Worm (Caenorhabditis elegans) whole organism, early embryonic: ENCODE measurements around the gene taf-6.2.

ENCODE experiments used
- aly-1 ChIP-seq: sonication (generic microtip); optimal IDR thresholded peaks from 2 replicates; lab custom pipeline; 2016; ENCODE audit warnings: missing genetic modification characterization, missing compliant biosample characterization
- ama-1 ChIP-seq: fragments of 150-350 bp; optimal IDR thresholded peaks from 2 replicates; lab custom pipeline; 2014
- ceh-36 ChIP-seq: sonication (generic microtip); optimal IDR thresholded peaks from 2 replicates; lab custom pipeline; 2016; ENCODE audit warnings: missing genetic modification characterization, inconsistent platforms, missing compliant biosample characterization
- scrt-1 ChIP-seq: fragments of 200-800 bp; sonication (Bioruptor generic); IDR thresholded peaks from 2 replicates; pipeline ENCODE4 v1.3.6; 2022; ENCODE audit warnings: missing genetic modification characterization, missing compliant biosample characterization
- tbx-37 ChIP-seq: fragments of 200-800 bp; sonication (Bioruptor generic); conservative IDR thresholded peaks from 2 replicates; pipeline ENCODE4 v1.3.6; 2022; ENCODE audit warnings: missing genetic modification reagents, missing genetic modification characterization, missing compliant biosample characterization

DNA sequence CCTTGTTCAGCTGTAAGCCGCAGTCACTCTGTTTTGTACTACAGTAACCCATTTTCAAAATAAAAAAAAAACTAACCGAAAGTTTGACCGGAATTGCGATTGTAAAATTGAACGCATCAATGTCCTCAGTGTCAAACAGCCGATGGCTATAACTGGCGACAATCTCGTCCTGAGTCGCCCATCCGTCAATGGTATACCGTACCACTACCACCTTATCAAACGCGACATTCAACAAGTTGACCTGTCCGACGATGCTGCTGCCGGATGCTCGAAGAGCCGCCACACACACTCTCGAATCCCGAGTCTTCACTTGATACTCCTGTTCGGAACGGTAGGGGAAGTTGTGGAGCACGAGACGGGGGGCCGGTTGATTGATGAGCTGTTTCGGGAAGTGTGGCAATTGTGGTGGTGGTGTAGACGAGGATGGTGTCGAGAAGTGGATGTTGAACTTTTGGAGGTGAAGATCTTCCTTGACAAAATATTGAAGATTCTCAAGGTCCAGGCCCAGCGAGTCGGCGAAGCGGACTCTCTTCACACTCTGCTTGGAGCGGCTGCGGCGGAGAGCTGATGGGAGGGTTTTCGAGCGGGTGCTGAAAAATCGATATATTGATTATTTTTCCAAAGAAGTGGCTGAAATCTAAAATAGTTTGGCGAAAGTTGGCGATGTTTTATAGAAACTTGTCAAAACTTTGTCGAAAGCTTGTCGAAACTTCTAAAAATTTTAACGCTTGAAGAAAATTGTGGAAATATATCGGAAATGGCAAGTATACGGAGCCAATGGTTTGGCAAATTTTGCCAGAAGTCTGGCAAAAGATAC lies 48.0 kb downstream of the taf-6.2 start:
- TF ChIP-seq aly-1 (tag; lab: Kevin White, UChicago): no peak
- TF ChIP-seq ceh-36 (tag; lab: Kevin White, UChicago): no peak
- no peak for TF ChIP-seq ama-1 (lab: Kevin White, UChicago)
- TF ChIP-seq scrt-1 (GFP tag; lab: Robert Waterston, UW): no peak
- TF ChIP-seq tbx-37 (GFP tag; lab: Robert Waterston, UW): no peak
